Fruit fly (Drosophila melanogaster) whole organism, pupa: ENCODE measurements around the gene dsb.

Experiments
- CG34367 ChIP-seq: fragments of 200-800 bp; sonication (Bioruptor generic); optimal IDR thresholded peaks from 2 replicates; lab custom pipeline; 2018; ENCODE audit warnings: missing biosample characterization, mild to moderate bottlenecking, missing genetic modification characterization
- CG4496 ChIP-seq: fragments of 200-800 bp; sonication (Bioruptor generic); IDR thresholded peaks from 3 replicates; pipeline ENCODE4 v1.3.6; 2022; ENCODE audit warnings: missing biosample characterization, missing genetic modification characterization
- CG8159 ChIP-seq: fragments of 200-800 bp; sonication (Bioruptor generic); optimal IDR thresholded peaks from 3 replicates; lab custom pipeline; 2018; ENCODE audit warnings: missing biosample characterization, mild to moderate bottlenecking, missing genetic modification characterization, moderate library complexity
- D1 ChIP-seq: fragments of 200-800 bp; sonication (Bioruptor generic); optimal IDR thresholded peaks from 2 replicates; lab custom pipeline; 2018; ENCODE audit warnings: missing biosample characterization, mild to moderate bottlenecking, missing genetic modification characterization, moderate library complexity
- Ets98B ChIP-seq: fragments of 200-800 bp; sonication (Bioruptor generic); IDR thresholded peaks from 2 replicates; pipeline ENCODE4 v1.3.6; 2022; ENCODE audit warnings: missing biosample characterization, missing genetic modification characterization
- rn ChIP-seq: fragments of 200-800 bp; sonication (Bioruptor generic); IDR thresholded peaks from 2 replicates; pipeline ENCODE4 v1.3.6; 2022; ENCODE audit warnings: missing biosample characterization, missing genetic modification characterization

dm6 chr3L:1939983-1940504, 30.0 kb upstream of the dsb start:
- TF ChIP-seq Ets98B (GFP tag; lab: Robert Waterston, UW), result no peak
- TF ChIP-seq CG34367 (tag; lab: Kevin White, UChicago), result no peak
- no peak for TF ChIP-seq CG8159 (tag; lab: Kevin White, UChicago)
- 0 out of 3 replicates have a peak, but pooled peaks have one; percentile 13 for TF ChIP-seq CG4496 (GFP tag; lab: Robert Waterston, UW)
- no peak for TF ChIP-seq rn (GFP tag; lab: Robert Waterston, UW)
- TF ChIP-seq D1 (tag; lab: Kevin White, UChicago), result no peak
